Fruit fly (Drosophila melanogaster): Measurements from ENCODE around the gene Hex-A.

DNA sequence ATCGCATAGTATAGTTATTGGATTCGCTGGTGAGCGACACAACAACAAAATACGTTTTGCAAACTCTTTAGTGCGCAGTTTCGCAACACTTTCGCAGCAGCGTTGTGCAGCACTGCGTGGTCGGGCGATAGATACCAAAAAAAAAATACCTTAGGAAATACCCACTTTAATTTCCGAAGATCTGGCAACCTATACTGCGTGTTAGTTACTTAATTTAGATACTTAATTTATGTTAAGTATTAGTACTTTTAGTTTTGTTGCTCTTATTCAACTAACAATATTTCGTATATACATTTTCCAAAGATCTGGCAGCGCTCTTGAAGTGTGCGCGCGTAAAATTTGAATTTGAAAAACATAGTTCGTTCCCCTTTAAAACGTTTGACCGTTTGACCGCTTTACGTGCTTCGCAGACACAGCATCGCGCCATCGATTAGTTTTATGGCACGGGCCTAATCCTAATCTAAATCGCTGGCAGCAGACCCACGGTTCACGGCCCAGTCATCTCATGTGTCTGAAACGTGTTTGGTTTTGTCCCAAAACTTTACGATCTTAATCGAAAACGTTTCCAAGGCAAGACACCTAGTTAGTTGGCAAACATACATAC is 5.5 kb upstream of the Hex-A start, which contains the start of gene LPCAT:
- TF ChIP-seq pan (optimal IDR thresholded peaks at IDR 0.05) (no peak), EcR (GFP tag; optimal IDR thresholded peaks at IDR 0.05) (no peak), Dll (optimal IDR thresholded peaks at IDR 0.05) (no peak)

All from whole organism.